Fruit fly (Drosophila melanogaster) S2 (cell line): ENCODE data around the gene sac.

Source experiments
- CG8478 ChIP-seq: fragments of >200 bp; optimal IDR thresholded peaks from 2 replicates; lab custom pipeline; 2018
- CTCF ChIP-seq, 2 experiments: fragments of >200 bp; optimal IDR thresholded peaks; 2 replicates each; lab custom pipeline; 2018

dm6 chr3R:4462783-4463182, 17.8 kb upstream of the sac start, which contains the start of gene CG31522:
- TF ChIP-seq CG8478 (lab: Kevin White, UChicago): no peak
- TF ChIP-seq CTCF (optimal IDR thresholded peaks at IDR 0.05; lab: Kevin White, UChicago): no peak
